Worm (Caenorhabditis elegans): ENCODE measurements around the gene ssq-2.

The ssq-2 gene

DNA sequence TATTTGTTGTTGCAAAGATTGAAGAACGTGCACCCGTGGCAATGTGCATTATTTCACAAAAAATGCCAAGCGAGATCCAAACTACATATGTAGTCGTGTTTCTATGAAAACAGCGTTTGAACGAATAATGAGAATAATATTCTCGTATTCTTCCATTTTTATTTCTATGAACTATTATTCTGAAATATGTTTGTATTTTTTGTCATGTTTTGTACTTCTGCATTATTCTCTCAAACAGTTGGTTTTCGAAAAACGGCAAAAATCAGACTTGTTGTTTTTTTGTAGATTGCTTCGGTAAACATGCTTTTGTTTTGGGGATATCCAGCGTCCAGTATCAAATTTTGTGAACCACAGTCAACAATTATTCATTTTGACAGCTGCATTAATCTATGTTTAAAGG, 9.7 kb upstream of the ssq-2 start, which contains the start of gene clec-177:
Gene clec-177, plus strand, starts transcription at position 301 of the 400 bp plus-strand sequence.
- TF ChIP-seq pag-3 (tag; optimal IDR thresholded peaks at IDR 0.05; ENCODE audit: borderline replicate concordance, insufficient read depth) (no peak), efl-1 (optimal IDR thresholded peaks at IDR 0.05) (no peak), efl-1 (GFP tag; optimal IDR thresholded peaks at IDR 0.05 in 1 of 2) (no peak), nhr-85 (tag) (no peak)

DNA sequence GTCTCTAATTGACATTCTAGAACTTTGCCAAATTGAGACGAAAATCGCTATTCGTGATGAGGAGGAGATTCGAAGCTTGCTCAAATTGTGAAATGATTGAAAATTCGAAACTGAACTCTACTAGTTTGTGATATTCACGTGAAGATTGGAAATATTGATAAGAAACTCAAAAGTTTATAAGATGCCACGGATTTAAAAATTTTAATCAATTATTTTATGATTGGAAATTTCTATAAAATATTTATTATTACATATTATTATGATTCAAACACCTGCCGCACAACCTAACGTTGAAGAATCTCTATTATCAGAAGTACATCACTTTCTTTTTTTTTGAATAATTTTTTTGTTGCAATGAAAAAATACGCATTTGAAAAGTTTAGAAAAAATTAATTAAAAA, 7.4 kb upstream of the ssq-2 start, which contains the start of gene E03H12.7:
Gene E03H12.7, minus strand, starts transcription at position 101 of the 400 bp plus-strand sequence.
- TF ChIP-seq efl-3 (GFP tag; optimal IDR thresholded peaks at IDR 0.05) (no peak), egl-13 (tag; optimal IDR thresholded peaks at IDR 0.05) (no peak), snu-23 (GFP tag; optimal IDR thresholded peaks at IDR 0.05) (no peak)

DNA sequence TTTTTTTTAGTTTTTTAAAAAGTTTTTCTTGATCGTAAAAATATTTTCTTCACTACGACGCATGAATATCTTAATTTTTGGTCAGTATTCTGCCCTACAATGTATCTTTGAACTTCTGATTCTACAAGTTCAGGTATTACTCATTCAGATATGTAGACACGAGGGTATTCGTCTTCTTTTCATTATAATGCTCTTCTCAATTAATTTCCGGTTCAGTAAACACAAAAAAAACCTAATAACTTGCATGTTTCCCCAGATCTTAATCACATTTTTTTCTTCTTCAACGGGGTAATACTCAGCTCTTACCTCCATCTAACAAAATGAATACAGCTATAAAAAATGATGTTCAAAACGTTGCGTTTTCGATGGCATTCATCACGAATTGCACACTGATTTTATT, 3.9 kb upstream of the ssq-2 start, which contains the start of gene str-162:
Gene str-162, plus strand, starts transcription at position 301 of the 400 bp plus-strand sequence.
- no peak for TF ChIP-seq mep-1 (tag; optimal IDR thresholded peaks at IDR 0.05)
- no peak for TF ChIP-seq C34B4.2 (tag; optimal IDR thresholded peaks at IDR 0.05)
- TF ChIP-seq lin-35 (GFP tag; optimal IDR thresholded peaks at IDR 0.05): no peak
- no peak for TF ChIP-seq tlp-1 (tag; optimal IDR thresholded peaks at IDR 0.05)
- no peak for TF ChIP-seq fkh-8 (tag; optimal IDR thresholded peaks at IDR 0.05)
- no peak for TF ChIP-seq sup-37 (GFP tag; optimal IDR thresholded peaks at IDR 0.05)
- no peak for TF ChIP-seq C04F5.9 (tag; optimal IDR thresholded peaks at IDR 0.05)
- no peak for TF ChIP-seq egl-13 (tag; optimal IDR thresholded peaks at IDR 0.05)
- TF ChIP-seq mef-2 (tag; optimal IDR thresholded peaks at IDR 0.05): no peak
- TF ChIP-seq C16A3.4 (tag; optimal IDR thresholded peaks at IDR 0.05): no peak
- TF ChIP-seq lsy-2 (tag; optimal IDR thresholded peaks at IDR 0.05): no peak
- no peak for TF ChIP-seq nhr-90 (tag; optimal IDR thresholded peaks at IDR 0.05; ENCODE audit: poor library complexity)
- TF ChIP-seq fkh-4 (tag; optimal IDR thresholded peaks at IDR 0.05; ENCODE audit: borderline replicate concordance): no peak

DNA sequence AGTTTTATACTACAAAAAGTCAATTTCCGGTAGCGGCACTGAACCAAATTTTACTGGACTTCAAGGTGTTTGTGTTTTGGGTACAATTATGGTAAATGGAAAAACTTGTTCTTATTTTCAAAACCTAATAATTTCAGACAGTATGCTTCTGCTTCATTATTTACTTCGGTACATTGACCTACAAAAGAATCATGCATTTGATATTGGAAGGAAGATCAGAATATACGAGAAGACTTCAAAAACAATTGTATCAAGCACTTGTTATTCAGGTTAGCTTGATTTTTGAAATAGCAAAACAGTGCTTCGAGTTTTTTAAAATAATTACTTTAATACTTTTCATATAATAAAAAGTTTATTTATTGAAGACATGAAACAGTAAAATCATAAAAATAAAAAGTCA, 2.8 kb upstream of the ssq-2 start:
- TF ChIP-seq nhr-28 (tag; optimal IDR thresholded peaks at IDR 0.05): no peak
- TF ChIP-seq lin-15B (tag; optimal IDR thresholded peaks at IDR 0.05): no peak
- TF ChIP-seq unc-30 (tag; optimal IDR thresholded peaks at IDR 0.05): no peak
- TF ChIP-seq egl-27 (tag; optimal IDR thresholded peaks at IDR 0.05): no peak
- no peak for TF ChIP-seq C04F5.9 (tag; optimal IDR thresholded peaks at IDR 0.05)
- no peak for TF ChIP-seq ceh-8 (GFP tag; optimal IDR thresholded peaks at IDR 0.05)
- no peak for TF ChIP-seq nhr-47 (tag; optimal IDR thresholded peaks at IDR 0.05)
- no peak for TF ChIP-seq C16A3.4 (tag; optimal IDR thresholded peaks at IDR 0.05)
- TF ChIP-seq mep-1 (tag; optimal IDR thresholded peaks at IDR 0.05): no peak

DNA sequence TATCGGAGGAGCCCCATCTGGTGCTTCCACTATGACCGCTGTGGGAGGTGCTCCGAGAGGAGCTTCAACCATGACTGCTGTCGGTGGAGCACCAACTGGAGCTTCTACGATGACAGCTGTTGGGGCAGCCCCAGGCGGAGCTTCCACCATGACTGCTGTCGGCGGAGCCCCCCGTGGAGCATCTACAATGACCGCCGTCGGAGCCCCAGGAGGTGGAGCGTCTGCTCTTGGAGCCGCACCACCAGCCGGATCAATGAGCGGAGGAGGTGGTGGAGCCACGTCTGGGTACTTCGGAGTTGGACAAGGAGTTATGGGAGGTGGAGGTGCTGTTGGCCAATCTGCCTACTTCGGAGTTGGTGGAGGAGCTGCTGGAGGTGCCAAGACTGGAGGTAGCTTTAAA, 1.0 kb downstream of the ssq-2 start:
- TF ChIP-seq egl-13 (tag; optimal IDR thresholded peaks at IDR 0.05) (no peak), sox-4 (tag; optimal IDR thresholded peaks at IDR 0.05) (no peak), C04F5.9 (tag; optimal IDR thresholded peaks at IDR 0.05) (no peak), hpl-2 (GFP tag; optimal IDR thresholded peaks at IDR 0.05) (no peak), skn-1 (tag; optimal IDR thresholded peaks at IDR 0.05) (no peak), nhr-20 (tag; optimal IDR thresholded peaks at IDR 0.05) (no peak), efl-1 (optimal IDR thresholded peaks at IDR 0.05) (no peak), efl-1 (GFP tag; optimal IDR thresholded peaks at IDR 0.05 in 1 of 2) (no peak), nhr-76 (tag; optimal IDR thresholded peaks at IDR 0.05) (no peak), vab-15 (tag; optimal IDR thresholded peaks at IDR 0.05) (no peak), mab-9 (GFP tag; IDR thresholded peaks at IDR 0.05) (no peak), efl-3 (GFP tag; optimal IDR thresholded peaks at IDR 0.05) (no peak)

DNA sequence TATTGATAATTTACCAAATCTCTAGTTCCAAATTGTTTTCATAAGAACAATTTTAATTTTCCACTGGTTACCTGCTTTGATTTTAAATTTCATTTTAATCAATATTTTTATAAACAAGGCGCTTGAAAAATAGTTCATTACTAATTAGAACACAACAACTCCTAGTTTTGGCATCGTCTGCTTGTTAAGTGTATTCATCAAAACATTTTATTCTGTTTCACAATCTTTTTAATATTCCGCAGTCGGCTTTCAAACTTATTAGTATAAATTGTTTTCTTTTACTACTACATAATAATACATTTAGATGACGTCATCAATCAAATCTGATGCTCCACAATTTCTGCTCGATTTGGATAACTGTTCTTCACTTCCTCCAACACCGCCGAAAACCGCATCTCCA, 6.5 kb downstream of the ssq-2 start, which contains the start of gene pes-1:
Gene pes-1, plus strand, starts transcription at position 301 of the 400 bp plus-strand sequence.
- no peak for TF ChIP-seq egl-27 (tag; optimal IDR thresholded peaks at IDR 0.05)
- no peak for TF ChIP-seq aha-1 (tag; optimal IDR thresholded peaks at IDR 0.05)
- TF ChIP-seq ceh-88 (GFP tag; IDR thresholded peaks at IDR 0.05): no peak
- no peak for TF ChIP-seq lsy-2 (tag; optimal IDR thresholded peaks at IDR 0.05)
- no peak for TF ChIP-seq grh-1 (GFP tag; IDR thresholded peaks at IDR 0.05)

All from whole organism, L1 larva.